Worm (Caenorhabditis elegans) whole organism, L4 larva: ENCODE data around the gene cyp-34A2.
A peak's percentile ranks its signal among the peaks of the same experiment; 100 is the strongest.

Experiments used
- T26A8.4 ChIP-seq: fragments of 200-800 bp; sonication (Bioruptor generic); IDR thresholded peaks from 2 replicates; pipeline ENCODE4 v1.3.6; 2022; ENCODE audit warnings: missing genetic modification characterization, missing compliant biosample characterization
- Y105C5A.15 ChIP-seq: fragments of 200-800 bp; sonication (Bioruptor generic); IDR thresholded peaks from 2 replicates; pipeline ENCODE4 v1.3.6; 2022; ENCODE audit warnings: missing genetic modification characterization, missing compliant biosample characterization
- ZK337.2 ChIP-seq: fragments of 200-800 bp; sonication (Bioruptor generic); IDR thresholded peaks from 2 replicates; pipeline ENCODE4 v1.3.6; 2022; ENCODE audit warnings: missing genetic modification reagents, missing genetic modification characterization, missing compliant biosample characterization
- ama-1 ChIP-seq: fragments of 150-350 bp; optimal IDR thresholded peaks from 2 replicates; lab custom pipeline; 2014; ENCODE audit warnings: inconsistent platforms, mixed read lengths
- arid-1 ChIP-seq: fragments of 200-800 bp; sonication (Bioruptor generic); conservative IDR thresholded peaks from 2 replicates; pipeline ENCODE4 v1.3.6; 2022; ENCODE audit warnings: missing genetic modification reagents, missing genetic modification characterization, missing compliant biosample characterization
- attf-4 ChIP-seq: sonication (generic microtip); optimal IDR thresholded peaks from 3 replicates; lab custom pipeline; 2017; ENCODE audit warnings: missing biosample characterization, missing genetic modification characterization
- ceh-20 ChIP-seq: fragments of 200-800 bp; sonication (Bioruptor generic); IDR thresholded peaks from 2 replicates; pipeline ENCODE4 v1.3.6; 2022; ENCODE audit warnings: missing genetic modification reagents, missing genetic modification characterization, missing compliant biosample characterization
- ceh-32 ChIP-seq: sonication (generic microtip); optimal IDR thresholded peaks from 2 replicates; lab custom pipeline; 2016; ENCODE audit warnings: mild to moderate bottlenecking, missing genetic modification characterization, missing compliant biosample characterization; ENCODE audit not compliant: poor library complexity
- ceh-44 ChIP-seq: fragments of 200-800 bp; sonication (Bioruptor generic); IDR thresholded peaks from 2 replicates; pipeline ENCODE4 v1.3.6; 2022; ENCODE audit warnings: missing genetic modification reagents, missing genetic modification characterization, missing compliant biosample characterization
- daf-12 ChIP-seq: fragments of 150-350 bp; optimal IDR thresholded peaks from 2 replicates; lab custom pipeline; 2014; ENCODE audit warnings: missing biosample characterization, missing genetic modification reagents, missing genetic modification characterization
- daf-8 ChIP-seq: fragments of 200-800 bp; sonication (Bioruptor generic); IDR thresholded peaks from 2 replicates; pipeline ENCODE4 v1.3.6; 2022; ENCODE audit warnings: missing genetic modification characterization, missing compliant biosample characterization
- dmd-8 ChIP-seq: fragments of 200-800 bp; sonication (Bioruptor generic); IDR thresholded peaks from 2 replicates; pipeline ENCODE4 v1.3.6; 2022; ENCODE audit warnings: missing genetic modification characterization, missing compliant biosample characterization
- hmg-1.1 ChIP-seq: fragments of 200-800 bp; sonication (Bioruptor generic); IDR thresholded peaks from 2 replicates; pipeline ENCODE4 v1.3.6; 2022; ENCODE audit warnings: missing genetic modification reagents, missing genetic modification characterization, missing compliant biosample characterization
- lim-7 ChIP-seq: fragments of 200-800 bp; sonication (Bioruptor generic); IDR thresholded peaks from 2 replicates; pipeline ENCODE4 v1.3.6; 2022; ENCODE audit warnings: missing genetic modification characterization, missing compliant biosample characterization
- lin-15B ChIP-seq: fragments of 150-350 bp; sonication (generic microtip); optimal IDR thresholded peaks from 3 replicates; lab custom pipeline; 2014; ENCODE audit warnings: missing biosample characterization, missing genetic modification characterization
- lir-3 ChIP-seq: sonication (generic microtip); optimal IDR thresholded peaks from 2 replicates; lab custom pipeline; 2016; ENCODE audit warnings: mild to moderate bottlenecking, missing genetic modification characterization, missing compliant biosample characterization
- lsy-2 ChIP-seq, 2 experiments: fragments of 150-350 bp in 1 of 2; sonication (generic microtip) in 1 of 2; optimal IDR thresholded peaks; 2 replicates each; lab custom pipeline; 2014 to 2017; ENCODE audit warnings: missing biosample characterization in 2 of 2, missing genetic modification characterization in 2 of 2
- madf-9 ChIP-seq: fragments of 200-800 bp; sonication (Bioruptor generic); conservative IDR thresholded peaks from 2 replicates; pipeline ENCODE4 v1.3.6; 2022; ENCODE audit warnings: missing genetic modification reagents, missing genetic modification characterization, missing compliant biosample characterization
- mep-1 ChIP-seq: fragments of 150-350 bp; sonication (generic microtip); optimal IDR thresholded peaks from 3 replicates; lab custom pipeline; 2014; ENCODE audit warnings: missing biosample characterization, missing genetic modification characterization
- mxl-3 ChIP-seq: fragments of 200-800 bp; sonication (Bioruptor generic); optimal IDR thresholded peaks from 2 replicates; lab custom pipeline; 2018; ENCODE audit warnings: mild to moderate bottlenecking, missing genetic modification characterization, missing compliant biosample characterization
- nhr-25 ChIP-seq: sonication (generic microtip); optimal IDR thresholded peaks from 2 replicates; lab custom pipeline; 2017; ENCODE audit warnings: missing genetic modification characterization, mild to moderate bottlenecking, missing compliant biosample characterization, antibody characterized with exemption, moderate library complexity, borderline replicate concordance; ENCODE audit not compliant: insufficient read depth
- nhr-28 ChIP-seq: fragments of 150-350 bp; optimal IDR thresholded peaks from 2 replicates; lab custom pipeline; 2014; ENCODE audit warnings: missing biosample characterization, missing genetic modification characterization
- nhr-41 ChIP-seq: fragments of 200-800 bp; sonication (Bioruptor generic); IDR thresholded peaks from 2 replicates; pipeline ENCODE4 v1.3.6; 2022; ENCODE audit warnings: missing genetic modification reagents, missing genetic modification characterization, missing compliant biosample characterization
- nhr-77 ChIP-seq: fragments of 150-350 bp; optimal IDR thresholded peaks from 2 replicates; lab custom pipeline; 2014; ENCODE audit warnings: missing biosample characterization, missing genetic modification characterization
- rbr-2 ChIP-seq: sonication (generic microtip); optimal IDR thresholded peaks from 2 replicates; lab custom pipeline; 2016; ENCODE audit warnings: missing genotype, missing genetic modification characterization, missing compliant biosample characterization
- saeg-2 ChIP-seq: fragments of 200-800 bp; sonication (Bioruptor generic); IDR thresholded peaks from 2 replicates; pipeline ENCODE4 v1.3.6; 2022; ENCODE audit warnings: missing genetic modification reagents, missing genetic modification characterization, missing compliant biosample characterization
- spr-3 ChIP-seq: fragments of 200-800 bp; sonication (Bioruptor generic); optimal IDR thresholded peaks from 2 replicates; lab custom pipeline; 2018; ENCODE audit warnings: mild to moderate bottlenecking, missing genetic modification characterization, missing compliant biosample characterization
- tra-1 ChIP-seq: fragments of 200-800 bp; sonication (Bioruptor generic); IDR thresholded peaks from 2 replicates; pipeline ENCODE4 v1.3.6; 2022; ENCODE audit warnings: missing genetic modification reagents, missing genetic modification characterization, missing compliant biosample characterization
- unc-39 ChIP-seq: sonication (generic microtip); optimal IDR thresholded peaks from 2 replicates; lab custom pipeline; 2017; ENCODE audit warnings: missing biosample characterization, missing genetic modification characterization
- unc-62 ChIP-seq, 3 experiments: fragments of 150-350 bp in 1 of 3; sonication (generic microtip); optimal IDR thresholded peaks in 2 of 3; peaks in 1 of 3; 1 replicate in 1 of 3; 2 replicates in 2 of 3; lab custom pipeline; 2014 to 2017; ENCODE audit warnings: missing biosample characterization in 3 of 3, missing genetic modification characterization in 3 of 3, missing genetic modification reagents in 3 of 3, missing genotype in 1 of 3
- zip-2 ChIP-seq: fragments of 150-350 bp; optimal IDR thresholded peaks from 2 replicates; lab custom pipeline; 2014; ENCODE audit warnings: missing biosample characterization, missing genetic modification characterization
- ztf-11 ChIP-seq: fragments of 150-350 bp; optimal IDR thresholded peaks from 2 replicates; lab custom pipeline; 2014; ENCODE audit warnings: missing biosample characterization, missing genetic modification characterization

cyp-34A2 gene

ce11 chrV:15290995-15291394 is at the start of gene cyp-34A2:
Gene cyp-34A2, minus strand, starts transcription at chrV:15291095.
- TF ChIP-seq tra-1 (GFP tag; lab: Robert Waterston, UW) (no peak), nhr-25 (tag; lab: Kevin White, UChicago) (no peak), T26A8.4 (GFP tag; lab: Robert Waterston, UW) (no peak), unc-39 (tag; lab: Kevin White, UChicago) (no peak), dmd-8 (GFP tag; lab: Robert Waterston, UW) (no peak)

ce11 chrV:15339363-15339762 is 48.5 kb upstream of the cyp-34A2 start, which contains the start of gene clec-228:
Gene clec-228, minus strand, starts transcription at chrV:15339463.
- TF ChIP-seq Y105C5A.15 (GFP tag; lab: Robert Waterston, UW): no peak

ce11 chrV:15337405-15337804 is 46.5 kb upstream of the cyp-34A2 start, which contains the start of gene wrt-7:
Gene wrt-7, minus strand, starts transcription at chrV:15337505.
- TF ChIP-seq lim-7 (GFP tag; lab: Robert Waterston, UW) (no peak), zip-2 (tag; lab: Kevin White, UChicago) (no peak), madf-9 (GFP tag; lab: Robert Waterston, UW) (no peak), unc-39 (tag; lab: Kevin White, UChicago) (no peak), unc-62 (GFP tag; optimal IDR thresholded peaks at IDR 0.05 in 1 of 2; lab: Kevin White, UChicago) (peak in 1 of 2 experiments; percentile 33), unc-62 (tag; optimal IDR thresholded peaks at IDR 0.05; lab: Kevin White, UChicago) (no peak), nhr-77 (tag; lab: Kevin White, UChicago) (no peak)

ce11 chrV:15332851-15333250 is 42.0 kb upstream of the cyp-34A2 start, which contains the start of gene srw-113:
Gene srw-113, plus strand, starts transcription at chrV:15333151.
- TF ChIP-seq ceh-32 (no peak), lsy-2 (tag; optimal IDR thresholded peaks at IDR 0.05; lab: Kevin White, UChicago) (no peak), nhr-28 (tag; lab: Kevin White, UChicago) (no peak), daf-8 (GFP tag; lab: Robert Waterston, UW) (no peak), spr-3 (GFP tag; lab: Kevin White, UChicago) (no peak), nhr-41 (no peak), saeg-2 (no peak), lin-15B (tag; lab: Kevin White, UChicago) (no peak), ceh-44 (GFP tag; lab: Robert Waterston, UW) (no peak), mxl-3 (no peak), ceh-20 (GFP tag; lab: Robert Waterston, UW) (no peak), rbr-2 (tag; lab: Kevin White, UChicago) (no peak), attf-4 (tag; lab: Kevin White, UChicago) (no peak), ztf-11 (tag; lab: Kevin White, UChicago) (no peak), tra-1 (GFP tag; lab: Robert Waterston, UW) (no peak), arid-1 (no peak), mep-1 (tag; lab: Kevin White, UChicago) (no peak), lir-3 (tag; lab: Kevin White, UChicago) (no peak), ama-1 (no peak), daf-12 (tag; lab: Kevin White, UChicago) (no peak)
- TF ChIP-seq, all 104 proteins: peak for 0

ce11 chrV:15330314-15330713 is 39.4 kb upstream of the cyp-34A2 start, which contains the start of gene srh-295:
Gene srh-295, plus strand, starts transcription at chrV:15330614.
- no peak for TF ChIP-seq ZK337.2 (GFP tag; lab: Robert Waterston, UW)
- no peak for TF ChIP-seq hmg-1.1 (GFP tag; lab: Robert Waterston, UW)
